Fruit fly (Drosophila melanogaster) whole organism, embryonic: Measurements from ENCODE around the gene CG11986.

ENCODE experiments used
- CG1024 ChIP-seq: fragments of 200-800 bp; sonication (Bioruptor generic); IDR thresholded peaks from 2 replicates; pipeline ENCODE4 v1.3.6; 2022; ENCODE audit warnings: missing biosample characterization, missing genetic modification characterization
- CG10431 ChIP-seq: fragments of 200-800 bp; sonication (Bioruptor generic); optimal IDR thresholded peaks from 3 replicates; lab custom pipeline; 2018; ENCODE audit warnings: missing biosample characterization, mild to moderate bottlenecking, missing genetic modification characterization
- CG11560 ChIP-seq: fragments of 200-800 bp; sonication (Bioruptor generic); IDR thresholded peaks from 3 replicates; pipeline ENCODE4 v1.3.6; 2022; ENCODE audit warnings: missing biosample characterization, missing genetic modification characterization
- CG12391 ChIP-seq: fragments of 200-800 bp; sonication (Bioruptor generic); optimal IDR thresholded peaks from 3 replicates; lab custom pipeline; 2018; ENCODE audit warnings: missing biosample characterization, mild to moderate bottlenecking, missing genetic modification characterization, moderate library complexity
- CG13123 ChIP-seq: fragments of 200-800 bp; sonication (Bioruptor generic); optimal IDR thresholded peaks from 2 replicates; lab custom pipeline; 2016; ENCODE audit warnings: missing biosample characterization, missing genetic modification characterization
- CG13894 ChIP-seq: fragments of 200-800 bp; sonication (Bioruptor generic); optimal IDR thresholded peaks from 3 replicates; lab custom pipeline; 2018; ENCODE audit warnings: missing biosample characterization, mild to moderate bottlenecking, missing genetic modification characterization, moderate library complexity
- CG14441 ChIP-seq: fragments of 200-800 bp; sonication (Bioruptor generic); IDR thresholded peaks from 2 replicates; pipeline ENCODE4 v1.3.6; 2022; ENCODE audit warnings: missing biosample characterization, missing genetic modification characterization
- CG14710 ChIP-seq: fragments of 200-800 bp; sonication (Bioruptor generic); optimal IDR thresholded peaks from 3 replicates; lab custom pipeline; 2019; ENCODE audit warnings: missing biosample characterization, mild to moderate bottlenecking, missing genetic modification characterization, moderate library complexity
- CG15269 ChIP-seq: fragments of 200-800 bp; sonication (Bioruptor generic); optimal IDR thresholded peaks from 2 replicates; lab custom pipeline; 2018; ENCODE audit warnings: missing biosample characterization, mild to moderate bottlenecking, missing genetic modification characterization, moderate library complexity
- CG17186 ChIP-seq: fragments of 200-800 bp; sonication (Bioruptor generic); optimal IDR thresholded peaks from 3 replicates; lab custom pipeline; 2017; ENCODE audit warnings: missing biosample characterization, missing genetic modification reagents, missing genetic modification characterization
- CG17361 ChIP-seq: fragments of 200-800 bp; sonication (Bioruptor generic); IDR thresholded peaks from 3 replicates; pipeline ENCODE4 v1.3.6; 2022; ENCODE audit warnings: missing biosample characterization, missing genetic modification characterization
- CG17568 ChIP-seq: fragments of 200-800 bp; sonication (Bioruptor generic); optimal IDR thresholded peaks from 2 replicates; lab custom pipeline; 2018; ENCODE audit warnings: missing biosample characterization, mild to moderate bottlenecking, missing genetic modification characterization, moderate library complexity
- CG17612 ChIP-seq: fragments of 200-800 bp; sonication (Bioruptor generic); IDR thresholded peaks from 2 replicates; pipeline ENCODE4 v1.3.6; 2022; ENCODE audit warnings: missing biosample characterization, missing genetic modification characterization
- CG18262 ChIP-seq: fragments of 200-800 bp; optimal IDR thresholded peaks from 3 replicates; lab custom pipeline; 2019; ENCODE audit warnings: missing biosample characterization, mild to moderate bottlenecking, missing genetic modification characterization, moderate library complexity
- CG3281 ChIP-seq: fragments of 200-800 bp; sonication (Bioruptor generic); optimal IDR thresholded peaks from 3 replicates; lab custom pipeline; 2017; ENCODE audit warnings: missing biosample characterization, mild to moderate bottlenecking, missing genetic modification characterization
- CG3726 ChIP-seq: fragments of 200-800 bp; sonication (Bioruptor generic); IDR thresholded peaks from 3 replicates; pipeline ENCODE4, ENCODE4 v1.3.6; 2022; ENCODE audit warnings: missing biosample characterization, missing genetic modification characterization
- CG6791 ChIP-seq: fragments of 200-800 bp; sonication (Bioruptor generic); IDR thresholded peaks from 3 replicates; pipeline ENCODE4 v1.3.6; 2022; ENCODE audit warnings: missing biosample characterization, missing genetic modification characterization; ENCODE audit not compliant: partially characterized antibody
- CG7271 ChIP-seq: fragments of 200-800 bp; sonication (Bioruptor generic); optimal IDR thresholded peaks from 2 replicates; lab custom pipeline; 2018; ENCODE audit warnings: missing biosample characterization, mild to moderate bottlenecking, missing genetic modification characterization, moderate library complexity
- CG7556 ChIP-seq: fragments of 200-800 bp; sonication (Bioruptor generic); optimal IDR thresholded peaks from 2 replicates; lab custom pipeline; 2017; ENCODE audit warnings: missing biosample characterization, mild to moderate bottlenecking, missing genetic modification characterization
- CG8359 ChIP-seq: fragments of 200-800 bp; sonication (Bioruptor generic); optimal IDR thresholded peaks from 2 replicates; lab custom pipeline; 2017; ENCODE audit warnings: missing biosample characterization, mild to moderate bottlenecking, missing genetic modification characterization, borderline replicate concordance
- CG9609 ChIP-seq: fragments of 200-800 bp; sonication (Bioruptor generic); optimal IDR thresholded peaks from 3 replicates; lab custom pipeline; 2016; ENCODE audit warnings: missing biosample characterization, missing genetic modification characterization
- CHES-1-like ChIP-seq: fragments of 200-800 bp; sonication (Bioruptor generic); optimal IDR thresholded peaks from 2 replicates; lab custom pipeline; 2016; ENCODE audit warnings: missing biosample characterization, missing genetic modification characterization
- Eip74EF ChIP-seq, 2 experiments: fragments of 200-800 bp in 1 of 2; fragments of >200 bp in 1 of 2; sonication (Bioruptor generic) in 1 of 2; optimal IDR thresholded peaks; 2 replicates each; lab custom pipeline; 2017 to 2019; ENCODE audit warnings: missing biosample characterization in 2 of 2, missing genetic modification characterization in 2 of 2, mild to moderate bottlenecking in 1 of 2, moderate library complexity in 1 of 2
- Ets65A ChIP-seq: fragments of 200-800 bp; sonication (Bioruptor generic); peaks from one replicate; lab custom pipeline; 2016; ENCODE audit warnings: missing biosample characterization, missing genetic modification characterization
- Ets97D ChIP-seq: fragments of 200-800 bp; sonication (Bioruptor generic); optimal IDR thresholded peaks from 3 replicates; lab custom pipeline; 2016; ENCODE audit warnings: missing biosample characterization, missing genetic modification characterization
- H2.0 ChIP-seq: fragments of 200-800 bp; sonication (Bioruptor generic); IDR thresholded peaks from 2 replicates; pipeline ENCODE4 v1.3.6; 2022; ENCODE audit warnings: missing biosample characterization, missing genetic modification characterization
- HHEX ChIP-seq: fragments of 200-800 bp; sonication (Bioruptor generic); optimal IDR thresholded peaks from 3 replicates; lab custom pipeline; 2017; ENCODE audit warnings: missing biosample characterization, mild to moderate bottlenecking, missing genetic modification characterization, missing genetic modification reagents
- HLH3B ChIP-seq: fragments of 200-800 bp; sonication (Bioruptor generic); IDR thresholded peaks from 2 replicates; pipeline ENCODE4 v1.3.6; 2022; ENCODE audit warnings: missing biosample characterization, missing genetic modification characterization
- HmgZ ChIP-seq: fragments of 200-800 bp; sonication (Bioruptor generic); optimal IDR thresholded peaks from 2 replicates; lab custom pipeline; 2018; ENCODE audit warnings: missing biosample characterization, mild to moderate bottlenecking, missing genetic modification characterization
- Nf-YC ChIP-seq: fragments of 200-800 bp; optimal IDR thresholded peaks from 3 replicates; lab custom pipeline; 2019; ENCODE audit warnings: missing biosample characterization, mild to moderate bottlenecking, missing genetic modification characterization, moderate library complexity
- Oaz ChIP-seq: fragments of 200-800 bp; sonication (Bioruptor generic); IDR thresholded peaks from 2 replicates; pipeline ENCODE4 v1.3.6; 2022; ENCODE audit warnings: missing biosample characterization, missing genetic modification characterization
- Ssrp ChIP-seq: fragments of 200-800 bp; sonication (Bioruptor generic); optimal IDR thresholded peaks from 2 replicates; lab custom pipeline; 2018; ENCODE audit warnings: missing biosample characterization, mild to moderate bottlenecking, missing genetic modification characterization, moderate library complexity
- Stat92E ChIP-seq, 3 experiments: fragments of >200 bp in 2 of 3; fragments of 200-800 bp in 1 of 3; sonication (Bioruptor generic) in 1 of 3; optimal IDR thresholded peaks; 2 replicates each; lab custom pipeline; 2017 to 2019; ENCODE audit warnings: missing biosample characterization in 3 of 3, missing genetic modification characterization in 3 of 3, mild to moderate bottlenecking in 1 of 3, moderate library complexity in 1 of 3
- Tbp ChIP-seq: fragments of >200 bp; optimal IDR thresholded peaks from 2 replicates; lab custom pipeline; 2018; ENCODE audit warnings: missing biosample characterization, missing genetic modification characterization
- bigmax ChIP-seq: fragments of 200-800 bp; sonication (Bioruptor generic); optimal IDR thresholded peaks from 2 replicates; lab custom pipeline; 2018; ENCODE audit warnings: missing biosample characterization, mild to moderate bottlenecking, missing genetic modification characterization
- chm ChIP-seq: fragments of 200-800 bp; sonication (Bioruptor generic); IDR thresholded peaks from 2 replicates; pipeline ENCODE4 v1.3.6; 2022; ENCODE audit warnings: missing biosample characterization, missing genetic modification characterization
- dan ChIP-seq: fragments of 200-800 bp; sonication (Bioruptor generic); IDR thresholded peaks from 2 replicates; pipeline ENCODE4 v1.3.6; 2022; ENCODE audit warnings: missing biosample characterization, missing genetic modification characterization
- lbe ChIP-seq: fragments of 200-800 bp; sonication (Bioruptor generic); optimal IDR thresholded peaks from 2 replicates; lab custom pipeline; 2016; ENCODE audit warnings: missing biosample characterization, mild to moderate bottlenecking, missing genetic modification characterization
- maf-S ChIP-seq: fragments of 200-800 bp; sonication (Bioruptor generic); optimal IDR thresholded peaks from 2 replicates; lab custom pipeline; 2016; ENCODE audit warnings: missing biosample characterization, missing genetic modification characterization
- nmo ChIP-seq: fragments of 200-800 bp; sonication (Bioruptor generic); optimal IDR thresholded peaks from 2 replicates; lab custom pipeline; 2018; ENCODE audit warnings: missing biosample characterization, mild to moderate bottlenecking, missing genetic modification characterization, moderate library complexity
- pan ChIP-seq, 4 experiments: fragments of >200 bp in 3 of 4; fragments of 200-800 bp in 1 of 4; sonication (Bioruptor generic) in 1 of 4; optimal IDR thresholded peaks in 3 of 4; IDR thresholded peaks in 1 of 4; 2 replicates each; pipeline versions ENCODE4 v1.3.6 to Lab custom; 2017 to 2022; ENCODE audit warnings: missing biosample characterization in 2 of 4, missing genetic modification characterization in 2 of 4, mixed read lengths in 1 of 4
- pho ChIP-seq: fragments of 200-800 bp; sonication (Bioruptor generic); optimal IDR thresholded peaks from 2 replicates; lab custom pipeline; 2016; ENCODE audit warnings: missing biosample characterization, missing genetic modification characterization
- seq ChIP-seq: fragments of 200-800 bp; sonication (Bioruptor generic); IDR thresholded peaks from 2 replicates; pipeline ENCODE4 v1.3.6; 2022; ENCODE audit warnings: missing biosample characterization, missing genetic modification characterization
- slou ChIP-seq: fragments of 200-800 bp; sonication (Bioruptor generic); optimal IDR thresholded peaks from 3 replicates; lab custom pipeline; 2016; ENCODE audit warnings: missing biosample characterization, missing genetic modification characterization
- ssp ChIP-seq: fragments of 200-800 bp; sonication (Bioruptor generic); IDR thresholded peaks from 2 replicates; pipeline ENCODE4 v1.3.6; 2022; ENCODE audit warnings: missing biosample characterization, missing genetic modification characterization
- sug ChIP-seq: fragments of 200-800 bp; optimal IDR thresholded peaks from 2 replicates; lab custom pipeline; 2019; ENCODE audit warnings: missing biosample characterization, mild to moderate bottlenecking, missing genetic modification characterization, moderate library complexity
- tap ChIP-seq: fragments of 200-800 bp; optimal IDR thresholded peaks from 3 replicates; lab custom pipeline; 2019; ENCODE audit warnings: missing biosample characterization, mild to moderate bottlenecking, missing genetic modification characterization, moderate library complexity
- tna ChIP-seq: fragments of 200-800 bp; sonication (Bioruptor generic); IDR thresholded peaks from 2 replicates; pipeline ENCODE4 v1.3.6; 2022; ENCODE audit warnings: missing biosample characterization, missing genetic modification characterization; ENCODE audit not compliant: partially characterized antibody
- ttk ChIP-seq: fragments of 200-800 bp; sonication (Bioruptor generic); IDR thresholded peaks from 2 replicates; pipeline ENCODE4 v2.1.2; 2022; ENCODE audit warnings: missing biosample characterization, missing genetic modification characterization

Gene CG11986

DNA sequence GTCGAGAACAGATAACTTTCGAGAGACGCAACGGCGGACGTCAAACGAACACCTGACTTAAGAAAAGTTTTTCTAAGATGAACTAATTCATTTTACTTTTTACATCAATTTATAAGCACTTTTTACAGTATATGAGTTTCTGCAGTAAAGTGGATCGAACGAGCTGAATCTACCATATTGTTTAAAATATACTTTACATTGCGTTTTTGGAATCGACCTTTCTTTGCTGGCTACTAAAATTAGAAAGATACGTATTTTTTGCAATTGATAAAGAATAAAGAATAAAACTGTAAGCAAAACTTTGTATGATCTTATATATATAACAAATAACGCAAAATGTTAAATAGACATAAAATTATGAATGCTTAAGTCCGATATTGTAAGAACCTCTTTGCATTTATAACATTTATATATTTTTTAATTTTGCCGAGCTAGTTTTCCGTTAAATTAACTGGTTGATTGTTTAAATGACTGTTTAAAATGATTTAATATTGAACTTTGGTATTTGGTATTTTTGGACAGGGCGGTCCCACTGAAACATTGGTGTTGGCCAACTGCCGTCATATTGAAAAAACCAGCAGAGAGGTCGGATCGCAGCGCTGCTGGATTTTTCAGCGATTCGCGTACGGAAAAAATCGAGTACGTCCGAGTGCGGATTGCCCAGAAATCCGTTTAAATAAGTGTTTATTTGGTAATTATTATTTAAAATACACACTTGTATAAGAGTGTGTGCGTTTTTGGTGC lies 36.9 kb downstream of the CG11986 start, which contains the start of gene Kdm2 (continued):
- TF ChIP-seq chm, result no peak
- TF ChIP-seq CG17361 (GFP tag; lab: Robert Waterston, UW), result no peak
- TF ChIP-seq CG17612 (GFP tag; lab: Robert Waterston, UW), result no peak
- peak; percentile 81 for TF ChIP-seq CG7271
- TF ChIP-seq Ssrp (tag; lab: Kevin White, UChicago), result no peak
- no peak for TF ChIP-seq CG6791
- peak; percentile 49 for TF ChIP-seq CG14710
- TF ChIP-seq CG17568 (GFP tag; lab: Kevin White, UChicago), result no peak
- no peak for TF ChIP-seq pho (GFP tag; lab: Kevin White, UChicago)
- no peak for TF ChIP-seq CG17186
- TF ChIP-seq CG13123, result no peak
- TF ChIP-seq CG14441, result no peak
- TF ChIP-seq ssp (GFP tag; lab: Robert Waterston, UW), result no peak
- no peak for TF ChIP-seq seq (GFP tag; lab: Robert Waterston, UW)
- no peak for TF ChIP-seq CG9609
- TF ChIP-seq CHES-1-like (GFP tag; lab: Kevin White, UChicago), result no peak
- no peak for TF ChIP-seq Eip74EF (GFP tag; optimal IDR thresholded peaks at IDR 0.05; lab: Kevin White, UChicago)
- no peak for TF ChIP-seq tna (GFP tag; lab: Robert Waterston, UW)
- no peak for TF ChIP-seq CG7556 (GFP tag; lab: Kevin White, UChicago)
- TF ChIP-seq CG15269 (tag; lab: Kevin White, UChicago), result peak; percentile 35
- TF ChIP-seq slou (GFP tag; lab: Kevin White, UChicago), result no peak
- TF ChIP-seq HmgZ (tag; lab: Kevin White, UChicago), result peak; percentile 36
- TF ChIP-seq CG8359 (GFP tag; lab: Kevin White, UChicago), result no peak
- TF ChIP-seq CG3281 (GFP tag; lab: Kevin White, UChicago), result peak; percentile 38
- TF ChIP-seq dan, result no peak
- no peak for TF ChIP-seq Oaz (GFP tag; lab: Robert Waterston, UW)
- no peak for TF ChIP-seq HHEX (GFP tag; lab: Kevin White, UChicago)
- TF ChIP-seq maf-S (GFP tag; lab: Kevin White, UChicago), result no peak
- TF ChIP-seq CG3726, result no peak
- TF ChIP-seq CG18262, result peak; percentile 15
- TF ChIP-seq Ets97D (GFP tag; lab: Kevin White, UChicago), result no peak
- TF ChIP-seq CG12391 (tag; lab: Kevin White, UChicago), result peak; percentile 46
- TF ChIP-seq H2.0 (GFP tag; lab: Robert Waterston, UW), result no peak
- no peak for TF ChIP-seq CG1024 (GFP tag; lab: Robert Waterston, UW)
- TF ChIP-seq tap (tag; lab: Kevin White, UChicago), result peak; percentile 49
- no peak for TF ChIP-seq sug
- TF ChIP-seq CG11560, result no peak
- TF ChIP-seq bigmax (GFP tag; lab: Kevin White, UChicago), result no peak
- peak; percentile 51 for TF ChIP-seq CG10431
- peak; percentile 59 for TF ChIP-seq Ets65A (GFP tag; lab: Kevin White, UChicago)
- TF ChIP-seq lbe (GFP tag; lab: Kevin White, UChicago), result peak; percentile 4
- no peak for TF ChIP-seq Nf-YC (tag; lab: Kevin White, UChicago)
- TF ChIP-seq Stat92E (GFP tag; optimal IDR thresholded peaks at IDR 0.05; lab: Kevin White, UChicago), result peak in 1 of 3 experiments; percentile 87
- TF ChIP-seq ttk (GFP tag; lab: Robert Waterston, UW), result no peak
- no peak for TF ChIP-seq pan (optimal IDR thresholded peaks at IDR 0.05; lab: Kevin White, UChicago)
- no peak for TF ChIP-seq pan (GFP tag; optimal IDR thresholded peaks at IDR 0.05 in 1 of 2, IDR thresholded peaks at IDR 0.05 in 1 of 2)
- TF ChIP-seq HLH3B (GFP tag; lab: Robert Waterston, UW), result no peak
- TF ChIP-seq nmo (GFP tag; lab: Kevin White, UChicago), result no peak
- no peak for TF ChIP-seq Tbp (GFP tag; lab: Kevin White, UChicago)
- peak; percentile 62 for TF ChIP-seq CG13894 (tag; lab: Kevin White, UChicago)
